Fruit fly (Drosophila melanogaster) whole organism: ENCODE data around the gene CAH1.

Source experiments
- pan ChIP-seq: fragments of >200 bp; optimal IDR thresholded peaks from 2 replicates; lab custom pipeline; 2017
- psq ChIP-seq: fragments of >200 bp; optimal IDR thresholded peaks from 2 replicates; lab custom pipeline; 2017
- usp ChIP-seq: fragments of >200 bp; optimal IDR thresholded peaks from 2 replicates; lab custom pipeline; 2017; ENCODE audit warnings: missing biosample characterization, missing genetic modification characterization, mixed read lengths

dm6 chr2L:13829540-13829939 is 26.1 kb downstream of the CAH1 start, which contains the start of the genes Arpc1 and Orc5:
- no peak for TF ChIP-seq usp (GFP tag; lab: Kevin White, UChicago)
- no peak for TF ChIP-seq psq (lab: Kevin White, UChicago)
- no peak for TF ChIP-seq pan (lab: Kevin White, UChicago)
